Fruit fly (Drosophila melanogaster) S2 (cell line): Measurements from ENCODE around the gene Axs.

Experiments used
- CG8478 ChIP-seq: fragments of >200 bp; optimal IDR thresholded peaks from 2 replicates; lab custom pipeline; 2018
- CTCF ChIP-seq, 2 experiments: fragments of >200 bp; optimal IDR thresholded peaks; 2 replicates each; lab custom pipeline; 2018

dm6 chrX:16694477-16694876 is 10.8 kb upstream of the Axs start:
- TF ChIP-seq CG8478 (lab: Kevin White, UChicago) (no peak), CTCF (optimal IDR thresholded peaks at IDR 0.05; lab: Kevin White, UChicago) (no peak)
